Worm (Caenorhabditis elegans): ENCODE results near the gene K01A2.4.

- TF ChIP-seq pha-4 (tag; optimal IDR thresholded peaks at IDR 0.05) (no peak), ceh-18 (tag; optimal IDR thresholded peaks at IDR 0.05) (no peak), pat-9 (tag; optimal IDR thresholded peaks at IDR 0.05) (no peak), ama-1 (optimal IDR thresholded peaks at IDR 0.05) (no peak), npax-4 (tag; optimal IDR thresholded peaks at IDR 0.05) (no peak), fkh-10 (GFP tag; optimal IDR thresholded peaks at IDR 0.05) (no peak), tbx-7 (tag; optimal IDR thresholded peaks at IDR 0.05) (no peak), pqm-1 (tag; optimal IDR thresholded peaks at IDR 0.05) (no peak)
Observed at ce11 chrII:303927-304711, 3.1 kb upstream of the K01A2.4 start.

Data from whole organism, late embryonic.